Worm (Caenorhabditis elegans): ENCODE measurements around the gene str-135.

str-135 gene

ce11 chrV:8252532-8252931 lies 28.1 kb downstream of the str-135 start:
- TF ChIP-seq scrt-1 (GFP tag; IDR thresholded peaks at IDR 0.05) (no peak), ceh-36 (tag; optimal IDR thresholded peaks at IDR 0.05) (no peak), flt-1 (GFP tag; IDR thresholded peaks at IDR 0.05) (no peak), sea-1 (GFP tag; conservative IDR thresholded peaks at IDR 0.05) (no peak), B0310.2 (tag; optimal IDR thresholded peaks at IDR 0.05) (no peak), tra-4 (tag; optimal IDR thresholded peaks at IDR 0.05) (no peak), ceh-13 (GFP tag; optimal IDR thresholded peaks at IDR 0.05) (no peak), hnd-1 (tag; optimal IDR thresholded peaks at IDR 0.05) (no peak), ama-1 (optimal IDR thresholded peaks at IDR 0.05) (no peak), aly-1 (tag; optimal IDR thresholded peaks at IDR 0.05) (no peak), F13C5.2 (tag; optimal IDR thresholded peaks at IDR 0.05) (no peak)

- no peak for TF ChIP-seq flt-1 (GFP tag; IDR thresholded peaks at IDR 0.05)
- no peak for TF ChIP-seq ceh-36 (tag; optimal IDR thresholded peaks at IDR 0.05)
- TF ChIP-seq hmg-4 (GFP tag; optimal IDR thresholded peaks at IDR 0.05), result no peak
- no peak for TF ChIP-seq hnd-1 (tag; optimal IDR thresholded peaks at IDR 0.05)
- TF ChIP-seq tbx-11 (GFP tag; IDR thresholded peaks at IDR 0.05), result no peak
- no peak for TF ChIP-seq F13C5.2 (tag; optimal IDR thresholded peaks at IDR 0.05)
- no peak for TF ChIP-seq scrt-1 (GFP tag; IDR thresholded peaks at IDR 0.05)
- no peak for TF ChIP-seq sea-1 (GFP tag; conservative IDR thresholded peaks at IDR 0.05)
- TF ChIP-seq tbx-37 (GFP tag; conservative IDR thresholded peaks at IDR 0.05), result no peak
- TF ChIP-seq pes-1 (GFP tag; IDR thresholded peaks at IDR 0.05), result no peak
- TF ChIP-seq B0310.2 (tag; optimal IDR thresholded peaks at IDR 0.05), result no peak
- no peak for TF ChIP-seq tra-4 (tag; optimal IDR thresholded peaks at IDR 0.05)
- no peak for TF ChIP-seq aly-1 (tag; optimal IDR thresholded peaks at IDR 0.05)
- TF ChIP-seq hmbx-1 (tag; optimal IDR thresholded peaks at IDR 0.05), result no peak
- TF ChIP-seq ceh-13 (GFP tag; optimal IDR thresholded peaks at IDR 0.05), result no peak
- TF ChIP-seq ets-7 (tag; optimal IDR thresholded peaks at IDR 0.05), result no peak
- no peak for TF ChIP-seq ama-1 (optimal IDR thresholded peaks at IDR 0.05)
Observed at ce11 chrV:8251075-8251474, 29.6 kb downstream of the str-135 start.

ce11 chrV:8250208-8250607 lies 30.5 kb downstream of the str-135 start, which contains the start of gene C16D9.6:
TSS of gene C16D9.6 (minus strand) at chrV:8250308.
- TF ChIP-seq ama-1 (optimal IDR thresholded peaks at IDR 0.05) (no peak), hmbx-1 (tag; optimal IDR thresholded peaks at IDR 0.05) (no peak), B0310.2 (tag; optimal IDR thresholded peaks at IDR 0.05) (no peak), tbx-37 (GFP tag; conservative IDR thresholded peaks at IDR 0.05) (no peak), sea-1 (GFP tag; conservative IDR thresholded peaks at IDR 0.05) (no peak), scrt-1 (GFP tag; IDR thresholded peaks at IDR 0.05) (no peak), ceh-13 (GFP tag; optimal IDR thresholded peaks at IDR 0.05) (no peak), ets-7 (tag; optimal IDR thresholded peaks at IDR 0.05) (no peak), F13C5.2 (tag; optimal IDR thresholded peaks at IDR 0.05) (no peak)

DNA sequence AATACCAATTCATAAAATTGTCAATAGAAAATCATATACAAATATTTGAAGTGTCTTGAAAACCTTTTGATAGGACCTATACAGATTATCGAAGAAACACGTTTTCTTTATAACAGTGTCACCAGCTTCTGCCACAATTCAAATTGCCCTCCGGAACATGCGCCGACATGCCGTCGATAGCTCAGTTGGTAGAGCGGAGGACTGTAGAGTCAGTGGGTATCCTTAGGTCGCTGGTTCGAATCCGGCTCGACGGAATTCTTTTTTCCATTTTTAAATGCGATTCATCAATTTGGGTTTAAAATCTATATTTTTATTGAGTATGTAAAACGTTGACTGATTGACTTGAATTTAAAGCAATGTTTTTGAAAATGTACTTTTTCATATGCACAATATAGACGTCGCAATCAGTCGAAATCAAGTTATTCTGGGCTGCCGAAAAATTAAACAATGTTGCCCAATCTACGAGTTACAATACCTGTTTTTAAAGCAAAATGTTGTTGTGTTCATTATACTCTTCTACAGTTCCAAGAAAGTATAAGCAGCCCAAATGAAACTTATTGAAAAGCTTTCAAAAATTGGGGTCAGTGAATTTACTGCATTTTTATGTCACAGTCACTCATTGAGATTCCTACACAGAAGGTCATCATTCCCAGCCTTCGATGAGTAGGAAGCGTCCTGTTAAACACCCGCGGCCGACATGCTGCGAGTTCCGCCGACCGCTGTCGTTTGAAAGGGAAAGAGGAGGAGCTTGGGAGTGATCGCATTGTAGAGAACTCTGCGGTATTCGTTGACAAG lies 33.2 kb downstream of the str-135 start:
- TF ChIP-seq ama-1 (optimal IDR thresholded peaks at IDR 0.05) (peak; percentile 48), sea-1 (GFP tag; conservative IDR thresholded peaks at IDR 0.05) (no peak)

DNA sequence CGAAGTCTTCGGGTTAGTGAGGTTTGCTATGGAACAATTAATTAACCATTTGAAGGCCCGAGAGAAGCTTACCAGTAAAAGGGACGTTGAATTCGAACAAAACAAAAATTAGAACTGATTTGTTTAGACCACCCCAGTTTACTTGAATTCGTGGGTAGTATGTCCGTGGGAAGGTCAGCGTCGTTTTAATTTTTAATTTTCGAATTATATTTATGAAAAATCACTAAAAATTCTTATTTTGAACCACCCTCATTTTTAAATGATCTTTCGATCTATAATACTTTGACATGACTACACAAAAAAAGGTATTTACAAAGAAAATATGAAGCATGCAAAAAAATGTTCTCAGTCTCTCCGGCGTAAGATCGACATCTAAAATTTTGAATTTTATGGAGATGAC lies 35.2 kb downstream of the str-135 start, which contains the start of gene C16D9.5:
Gene C16D9.5 (minus strand): TSS at position 101 of the 400 bp plus-strand sequence.
- TF ChIP-seq hmbx-1 (tag; optimal IDR thresholded peaks at IDR 0.05) (no peak), scrt-1 (GFP tag; IDR thresholded peaks at IDR 0.05) (no peak), tra-4 (tag; optimal IDR thresholded peaks at IDR 0.05) (no peak), flt-1 (GFP tag; IDR thresholded peaks at IDR 0.05) (no peak), B0310.2 (tag; optimal IDR thresholded peaks at IDR 0.05) (no peak), tbx-37 (GFP tag; conservative IDR thresholded peaks at IDR 0.05) (no peak), hnd-1 (tag; optimal IDR thresholded peaks at IDR 0.05) (no peak), ceh-13 (GFP tag; optimal IDR thresholded peaks at IDR 0.05) (no peak), tbx-11 (GFP tag; IDR thresholded peaks at IDR 0.05) (no peak), aly-1 (tag; optimal IDR thresholded peaks at IDR 0.05) (no peak), ceh-36 (tag; optimal IDR thresholded peaks at IDR 0.05) (no peak), ets-7 (tag; optimal IDR thresholded peaks at IDR 0.05) (no peak)

DNA sequence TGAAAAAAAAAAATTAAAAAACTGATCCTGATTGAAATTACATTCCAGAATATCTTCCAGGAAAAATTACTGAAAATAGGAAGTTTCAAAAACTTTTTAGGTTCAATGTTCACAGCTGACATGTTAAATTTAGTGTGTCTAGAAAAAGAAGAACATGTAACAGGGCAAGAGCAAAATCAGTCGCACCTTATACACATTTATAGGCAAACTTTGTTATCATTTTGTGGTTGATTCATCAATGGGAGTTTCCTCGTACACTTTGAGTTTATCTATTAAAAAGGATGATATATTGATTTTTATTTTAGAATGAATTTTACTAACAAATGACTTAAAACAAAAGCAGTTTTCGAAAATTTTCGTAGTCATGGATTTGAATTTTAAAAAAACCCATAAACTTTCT lies 37.5 kb downstream of the str-135 start:
- no peak for TF ChIP-seq flt-1 (GFP tag; IDR thresholded peaks at IDR 0.05)

DNA sequence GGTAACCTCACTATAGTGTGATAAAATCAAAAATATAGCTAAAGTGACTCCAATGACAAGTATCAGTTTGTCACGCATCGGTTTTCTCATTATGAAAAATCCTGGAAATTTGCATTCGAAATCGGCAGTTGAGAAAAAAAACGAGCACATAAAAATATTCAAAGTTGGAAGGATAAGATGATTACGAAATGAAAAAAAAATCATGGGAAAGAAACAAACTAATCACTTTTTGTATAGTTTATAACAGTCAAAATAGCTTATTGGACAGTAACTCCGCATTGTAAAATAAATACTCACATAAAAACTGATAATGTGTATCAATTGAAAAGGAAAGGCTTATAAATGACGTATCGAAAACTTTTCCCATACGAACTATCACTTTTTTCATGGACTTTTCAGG lies 37.9 kb downstream of the str-135 start, which contains the start of gene C16D9.4:
Gene C16D9.4 (minus strand): TSS at position 101 of the 400 bp plus-strand sequence.
- TF ChIP-seq scrt-1 (GFP tag; IDR thresholded peaks at IDR 0.05) (no peak), tbx-37 (GFP tag; conservative IDR thresholded peaks at IDR 0.05) (no peak), B0310.2 (tag; optimal IDR thresholded peaks at IDR 0.05) (no peak), ceh-13 (GFP tag; optimal IDR thresholded peaks at IDR 0.05) (no peak), tra-4 (tag; optimal IDR thresholded peaks at IDR 0.05) (no peak), sea-1 (GFP tag; conservative IDR thresholded peaks at IDR 0.05) (no peak), ets-7 (tag; optimal IDR thresholded peaks at IDR 0.05) (no peak), hmg-4 (GFP tag; optimal IDR thresholded peaks at IDR 0.05) (no peak), ceh-36 (tag; optimal IDR thresholded peaks at IDR 0.05) (no peak), pes-1 (GFP tag; IDR thresholded peaks at IDR 0.05) (no peak), flt-1 (GFP tag; IDR thresholded peaks at IDR 0.05) (no peak), ama-1 (optimal IDR thresholded peaks at IDR 0.05) (no peak), F13C5.2 (tag; optimal IDR thresholded peaks at IDR 0.05) (no peak), aly-1 (tag; optimal IDR thresholded peaks at IDR 0.05) (no peak), tbx-11 (GFP tag; IDR thresholded peaks at IDR 0.05) (no peak), hmbx-1 (tag; optimal IDR thresholded peaks at IDR 0.05) (no peak), hnd-1 (tag; optimal IDR thresholded peaks at IDR 0.05) (no peak)

- TF ChIP-seq F13C5.2 (tag; optimal IDR thresholded peaks at IDR 0.05) (no peak), scrt-1 (GFP tag; IDR thresholded peaks at IDR 0.05) (no peak), B0310.2 (tag; optimal IDR thresholded peaks at IDR 0.05) (no peak), tbx-37 (GFP tag; conservative IDR thresholded peaks at IDR 0.05) (no peak), ama-1 (optimal IDR thresholded peaks at IDR 0.05) (no peak), pes-1 (GFP tag; IDR thresholded peaks at IDR 0.05) (no peak), ets-7 (tag; optimal IDR thresholded peaks at IDR 0.05) (no peak), hnd-1 (tag; optimal IDR thresholded peaks at IDR 0.05) (no peak), ceh-36 (tag; optimal IDR thresholded peaks at IDR 0.05) (no peak), sea-1 (GFP tag; conservative IDR thresholded peaks at IDR 0.05) (no peak), hmg-4 (GFP tag; optimal IDR thresholded peaks at IDR 0.05) (no peak), ceh-13 (GFP tag; optimal IDR thresholded peaks at IDR 0.05) (no peak), tra-4 (tag; optimal IDR thresholded peaks at IDR 0.05) (no peak), aly-1 (tag; optimal IDR thresholded peaks at IDR 0.05) (no peak), tbx-11 (GFP tag; IDR thresholded peaks at IDR 0.05) (no peak), hmbx-1 (tag; optimal IDR thresholded peaks at IDR 0.05) (no peak), flt-1 (GFP tag; IDR thresholded peaks at IDR 0.05) (no peak)
Observed at ce11 chrV:8239928-8240327, 40.7 kb downstream of the str-135 start, which contains the start of gene C16D9.3. TSS of gene C16D9.3 (minus strand) at chrV:8240028.
